Fruit fly (Drosophila melanogaster) whole organism, embryonic: ENCODE data around the gene Spase12.

Experiments
- Antp ChIP-seq: fragments of 200-800 bp; sonication (Bioruptor generic); optimal IDR thresholded peaks from 3 replicates; lab custom pipeline; 2016; ENCODE audit warnings: missing biosample characterization, missing genetic modification characterization
- Atf3 ChIP-seq: fragments of 200-800 bp; sonication (Bioruptor generic); optimal IDR thresholded peaks from 3 replicates; lab custom pipeline; 2016; ENCODE audit warnings: missing biosample characterization, missing genetic modification characterization
- CG1024 ChIP-seq: fragments of 200-800 bp; sonication (Bioruptor generic); IDR thresholded peaks from 2 replicates; pipeline ENCODE4 v1.3.6; 2022; ENCODE audit warnings: missing biosample characterization, missing genetic modification characterization
- CG12219 ChIP-seq: fragments of 200-800 bp; sonication (Bioruptor generic); optimal IDR thresholded peaks from 3 replicates; lab custom pipeline; 2018; ENCODE audit warnings: missing biosample characterization, mild to moderate bottlenecking, missing genetic modification characterization
- CG12236 ChIP-seq: fragments of 200-800 bp; sonication (Bioruptor generic); optimal IDR thresholded peaks from 2 replicates; lab custom pipeline; 2016; ENCODE audit warnings: missing biosample characterization, missing genetic modification characterization
- CG14014 ChIP-seq: fragments of 200-800 bp; sonication (Bioruptor generic); IDR thresholded peaks from 2 replicates; pipeline ENCODE4 v1.3.6; 2022; ENCODE audit warnings: missing biosample characterization, missing genetic modification characterization
- CG16813 ChIP-seq: fragments of 200-800 bp; sonication (Bioruptor generic); IDR thresholded peaks from 3 replicates; pipeline ENCODE4 v1.3.6; 2022; ENCODE audit warnings: missing biosample characterization, missing genetic modification characterization; ENCODE audit not compliant: partially characterized antibody
- CG17186 ChIP-seq: fragments of 200-800 bp; sonication (Bioruptor generic); optimal IDR thresholded peaks from 3 replicates; lab custom pipeline; 2017; ENCODE audit warnings: missing biosample characterization, missing genetic modification reagents, missing genetic modification characterization
- CG17802 ChIP-seq: fragments of 200-800 bp; sonication (Bioruptor generic); optimal IDR thresholded peaks from 2 replicates; lab custom pipeline; 2018; ENCODE audit warnings: missing biosample characterization, mild to moderate bottlenecking, missing genetic modification characterization, moderate library complexity
- CG31388 ChIP-seq: fragments of 200-800 bp; sonication (Bioruptor generic); optimal IDR thresholded peaks from 2 replicates; lab custom pipeline; 2016; ENCODE audit warnings: missing biosample characterization, missing genetic modification characterization
- CG33213 ChIP-seq: fragments of 200-800 bp; sonication (Bioruptor generic); optimal IDR thresholded peaks from 3 replicates; lab custom pipeline; 2016; ENCODE audit warnings: missing biosample characterization, missing genetic modification characterization
- CG4730 ChIP-seq: fragments of 200-800 bp; sonication (Bioruptor generic); IDR thresholded peaks from 2 replicates; pipeline ENCODE4 v1.3.6; 2022; ENCODE audit warnings: missing biosample characterization, missing genetic modification characterization
- CG4820 ChIP-seq: fragments of 200-800 bp; sonication (Bioruptor generic); optimal IDR thresholded peaks from 3 replicates; lab custom pipeline; 2016; ENCODE audit warnings: missing biosample characterization, missing genetic modification characterization
- CG8089 ChIP-seq: fragments of 200-800 bp; sonication (Bioruptor generic); optimal IDR thresholded peaks from 3 replicates; lab custom pipeline; 2016; ENCODE audit warnings: missing biosample characterization, missing genetic modification characterization
- CG8924 ChIP-seq: fragments of 200-800 bp; optimal IDR thresholded peaks from 3 replicates; lab custom pipeline; 2019; ENCODE audit warnings: missing biosample characterization, mild to moderate bottlenecking, missing genetic modification characterization, moderate library complexity
- CG9215 ChIP-seq: fragments of 200-800 bp; sonication (Bioruptor generic); IDR thresholded peaks from 2 replicates; pipeline ENCODE4 v1.3.6; 2022; ENCODE audit warnings: missing biosample characterization, missing genetic modification characterization
- Camta ChIP-seq: fragments of 200-800 bp; sonication (Bioruptor generic); optimal IDR thresholded peaks from 2 replicates; lab custom pipeline; 2016; ENCODE audit warnings: missing biosample characterization, missing genetic modification characterization
- Dp ChIP-seq: fragments of 200-800 bp; sonication (Bioruptor generic); optimal IDR thresholded peaks from 2 replicates; lab custom pipeline; 2018; ENCODE audit warnings: missing biosample characterization, mild to moderate bottlenecking, missing genetic modification characterization, moderate library complexity
- H15 ChIP-seq: fragments of 200-800 bp; sonication (Bioruptor generic); IDR thresholded peaks from 3 replicates; pipeline ENCODE4 v1.3.6; 2022; ENCODE audit warnings: missing biosample characterization, missing genetic modification characterization
- H2.0 ChIP-seq: fragments of 200-800 bp; sonication (Bioruptor generic); IDR thresholded peaks from 2 replicates; pipeline ENCODE4 v1.3.6; 2022; ENCODE audit warnings: missing biosample characterization, missing genetic modification characterization
- HLH3B ChIP-seq: fragments of 200-800 bp; sonication (Bioruptor generic); IDR thresholded peaks from 2 replicates; pipeline ENCODE4 v1.3.6; 2022; ENCODE audit warnings: missing biosample characterization, missing genetic modification characterization
- HmgZ ChIP-seq: fragments of 200-800 bp; sonication (Bioruptor generic); optimal IDR thresholded peaks from 2 replicates; lab custom pipeline; 2018; ENCODE audit warnings: missing biosample characterization, mild to moderate bottlenecking, missing genetic modification characterization
- Hmr ChIP-seq: fragments of 200-800 bp; sonication (Bioruptor generic); optimal IDR thresholded peaks from 3 replicates; lab custom pipeline; 2017; ENCODE audit warnings: mild to moderate bottlenecking, missing biosample characterization, missing genetic modification reagents, missing genetic modification characterization
- Mad ChIP-seq: fragments of 200-800 bp; sonication (Bioruptor generic); optimal IDR thresholded peaks from 2 replicates; lab custom pipeline; 2016; ENCODE audit warnings: missing biosample characterization, missing genetic modification characterization
- Myb ChIP-seq: fragments of 200-800 bp; sonication (Bioruptor generic); optimal IDR thresholded peaks from 2 replicates; lab custom pipeline; 2016; ENCODE audit warnings: missing biosample characterization, missing genetic modification characterization
- NK7.1 ChIP-seq: fragments of 200-800 bp; sonication (Bioruptor generic); optimal IDR thresholded peaks from 3 replicates; lab custom pipeline; 2016; ENCODE audit warnings: missing biosample characterization, missing genetic modification characterization
- Nf-YA ChIP-seq: fragments of 200-800 bp; sonication (Bioruptor generic); IDR thresholded peaks from 2 replicates; pipeline ENCODE4 v1.3.6; 2022; ENCODE audit warnings: missing biosample characterization, missing genetic modification characterization
- Rfx ChIP-seq: fragments of 200-800 bp; sonication (Bioruptor generic); IDR thresholded peaks from 2 replicates; pipeline ENCODE4 v1.3.6; 2022; ENCODE audit warnings: missing biosample characterization, missing genetic modification characterization
- Sox100B ChIP-seq: fragments of 200-800 bp; sonication (Bioruptor generic); optimal IDR thresholded peaks from 3 replicates; lab custom pipeline; 2018; ENCODE audit warnings: missing biosample characterization, mild to moderate bottlenecking, missing genetic modification characterization
- Ssrp ChIP-seq: fragments of 200-800 bp; sonication (Bioruptor generic); optimal IDR thresholded peaks from 2 replicates; lab custom pipeline; 2018; ENCODE audit warnings: missing biosample characterization, mild to moderate bottlenecking, missing genetic modification characterization, moderate library complexity
- Usf ChIP-seq: fragments of 200-800 bp; sonication (Bioruptor generic); optimal IDR thresholded peaks from 2 replicates; lab custom pipeline; 2017; ENCODE audit warnings: missing genotype, missing biosample characterization, missing genetic modification characterization
- Vsx1 ChIP-seq: fragments of 200-800 bp; sonication (Bioruptor generic); optimal IDR thresholded peaks from 2 replicates; lab custom pipeline; 2017; ENCODE audit warnings: missing biosample characterization, mild to moderate bottlenecking, missing genetic modification characterization, missing genetic modification reagents
- bab2 ChIP-seq: fragments of 200-800 bp; sonication (Bioruptor generic); optimal IDR thresholded peaks from 2 replicates; lab custom pipeline; 2016; ENCODE audit warnings: missing biosample characterization, missing genetic modification characterization
- bigmax ChIP-seq: fragments of 200-800 bp; sonication (Bioruptor generic); optimal IDR thresholded peaks from 2 replicates; lab custom pipeline; 2018; ENCODE audit warnings: missing biosample characterization, mild to moderate bottlenecking, missing genetic modification characterization
- cad ChIP-seq: fragments of >200 bp; optimal IDR thresholded peaks from 2 replicates; lab custom pipeline; 2017; ENCODE audit warnings: missing biosample characterization, missing genetic modification characterization
- dan ChIP-seq: fragments of 200-800 bp; sonication (Bioruptor generic); IDR thresholded peaks from 2 replicates; pipeline ENCODE4 v1.3.6; 2022; ENCODE audit warnings: missing biosample characterization, missing genetic modification characterization
- dysf ChIP-seq: fragments of 200-800 bp; sonication (Bioruptor generic); IDR thresholded peaks from 3 replicates; pipeline ENCODE4 v1.3.6; 2022; ENCODE audit warnings: missing biosample characterization, missing genetic modification characterization
- hkb ChIP-seq, 2 experiments: fragments of 200-800 bp in 1 of 2; fragments of >200 bp in 1 of 2; sonication (Bioruptor generic) in 1 of 2; IDR thresholded peaks in 1 of 2; optimal IDR thresholded peaks in 1 of 2; 2 replicates each; pipeline versions ENCODE4 v1.3.6 to Lab custom; 2017 to 2022; ENCODE audit warnings: missing biosample characterization in 1 of 2, missing genetic modification characterization in 1 of 2
- ind ChIP-seq: fragments of 200-800 bp; sonication (Bioruptor generic); optimal IDR thresholded peaks from 3 replicates; lab custom pipeline; 2016; ENCODE audit warnings: missing biosample characterization, missing genetic modification characterization
- knrl ChIP-seq: fragments of 200-800 bp; sonication (Bioruptor generic); IDR thresholded peaks from 3 replicates; pipeline ENCODE4 v1.3.6; 2022; ENCODE audit warnings: missing biosample characterization, missing genetic modification characterization; ENCODE audit not compliant: partially characterized antibody
- lov ChIP-seq, 2 experiments: fragments of 200-800 bp in 1 of 2; fragments of >200 bp in 1 of 2; sonication (Bioruptor generic) in 1 of 2; IDR thresholded peaks in 1 of 2; optimal IDR thresholded peaks in 1 of 2; 2 replicates in 1 of 2; 3 replicates in 1 of 2; pipeline versions ENCODE4 v1.3.6 to Lab custom; 2017 to 2022; ENCODE audit warnings: missing biosample characterization in 1 of 2, missing genetic modification characterization in 1 of 2
- maf-S ChIP-seq: fragments of 200-800 bp; sonication (Bioruptor generic); optimal IDR thresholded peaks from 2 replicates; lab custom pipeline; 2016; ENCODE audit warnings: missing biosample characterization, missing genetic modification characterization
- pb ChIP-seq: fragments of 200-800 bp; sonication (Bioruptor generic); optimal IDR thresholded peaks from 3 replicates; lab custom pipeline; 2016; ENCODE audit warnings: missing biosample characterization, missing genetic modification characterization
- pho ChIP-seq: fragments of 200-800 bp; sonication (Bioruptor generic); optimal IDR thresholded peaks from 2 replicates; lab custom pipeline; 2016; ENCODE audit warnings: missing biosample characterization, missing genetic modification characterization
- prd ChIP-seq, 3 experiments: fragments of >200 bp in 2 of 3; fragments of 200-800 bp in 1 of 3; sonication (Bioruptor generic) in 1 of 3; optimal IDR thresholded peaks in 2 of 3; IDR thresholded peaks in 1 of 3; 2 replicates in 2 of 3; 3 replicates in 1 of 3; pipeline versions ENCODE4 v1.3.6 to Lab custom; 2017 to 2022; ENCODE audit warnings: missing biosample characterization in 1 of 3, missing genetic modification characterization in 1 of 3
- slbo ChIP-seq: fragments of 200-800 bp; sonication (Bioruptor generic); IDR thresholded peaks from 2 replicates; pipeline ENCODE4 v1.3.6; 2022; ENCODE audit warnings: missing biosample characterization, missing genetic modification characterization
- tin ChIP-seq: fragments of 200-800 bp; sonication (Bioruptor generic); optimal IDR thresholded peaks from 3 replicates; lab custom pipeline; 2016; ENCODE audit warnings: missing biosample characterization, missing genetic modification characterization
- tx ChIP-seq: fragments of 200-800 bp; sonication (Bioruptor generic); optimal IDR thresholded peaks from 2 replicates; lab custom pipeline; 2016; ENCODE audit warnings: missing biosample characterization, missing genetic modification characterization
- unc-4 ChIP-seq: fragments of 200-800 bp; sonication (Bioruptor generic); IDR thresholded peaks from 2 replicates; pipeline ENCODE4 v1.3.6; 2022; ENCODE audit warnings: missing biosample characterization, missing genetic modification characterization; ENCODE audit not compliant: partially characterized antibody

Spase12 gene

DNA sequence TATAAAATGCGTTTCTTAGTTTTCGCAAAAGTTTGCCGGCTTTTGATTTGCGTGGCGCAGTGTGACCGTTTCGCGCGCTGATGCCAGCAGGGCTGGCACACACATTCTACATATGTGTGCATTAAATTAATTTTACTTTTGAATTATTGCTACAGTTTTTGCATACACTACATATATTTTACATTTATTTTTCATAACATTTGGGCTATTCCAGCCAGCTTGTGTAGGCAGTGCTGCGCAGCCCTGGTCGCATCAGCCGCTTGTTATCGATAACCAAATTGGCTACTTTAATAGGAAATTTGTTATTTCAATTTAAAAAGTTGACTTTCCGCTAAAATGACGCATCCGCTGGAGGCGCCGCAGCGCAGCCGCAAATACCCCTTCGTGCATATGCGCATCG lies 1.7 kb downstream of the Spase12 start, which contains the start of the genes CG2321 and CG2006:
CG2321 (minus strand) TSS at position 57 of the 400 bp plus-strand sequence.
CG2006 (plus strand) TSS at position 260 of the 400 bp plus-strand sequence.
- TF ChIP-seq pho (peak; percentile 46), Usf (no peak), bigmax (GFP tag; lab: Kevin White, UChicago) (peak; percentile 23), lov (optimal IDR thresholded peaks at IDR 0.05; lab: Kevin White, UChicago) (no peak), lov (GFP tag; IDR thresholded peaks at IDR 0.05; lab: Robert Waterston, UW) (peak; percentile 57; the same call in 2 of the 3 replicates), CG31388 (GFP tag; lab: Kevin White, UChicago) (no peak), slbo (peak; percentile 79), CG33213 (GFP tag; lab: Kevin White, UChicago) (peak; percentile 65), Camta (GFP tag; lab: Kevin White, UChicago) (peak; percentile 19), Myb (GFP tag; lab: Kevin White, UChicago) (peak; percentile 63), CG8089 (GFP tag; lab: Kevin White, UChicago) (no peak), H2.0 (GFP tag; lab: Robert Waterston, UW) (0 out of 2 replicates have a peak, but pooled peaks have one; percentile 47), Atf3 (GFP tag; lab: Kevin White, UChicago) (no peak), tx (GFP tag; lab: Kevin White, UChicago) (peak; percentile 28), cad (GFP tag; lab: Kevin White, UChicago) (no peak), NK7.1 (GFP tag; lab: Kevin White, UChicago) (no peak), Sox100B (GFP tag; lab: Kevin White, UChicago) (no peak), Antp (GFP tag; lab: Kevin White, UChicago) (peak; percentile 46), tin (GFP tag; lab: Kevin White, UChicago) (peak; percentile 68), CG14014 (GFP tag; lab: Robert Waterston, UW) (peak; percentile 46; the same call in 1 of the 2 replicates), pb (GFP tag; lab: Kevin White, UChicago) (no peak), bab2 (GFP tag; lab: Kevin White, UChicago) (peak; percentile 52), unc-4 (peak; percentile 66), HmgZ (tag; lab: Kevin White, UChicago) (peak; percentile 84), H15 (GFP tag; lab: Robert Waterston, UW) (peak; percentile 66; the same call in 2 of the 3 replicates), CG9215 (peak; percentile 42; the same call in 1 of the 2 replicates), CG17802 (tag; lab: Kevin White, UChicago) (no peak), CG16813 (GFP tag; lab: Robert Waterston, UW) (peak; percentile 58), CG12236 (no peak), Dp (GFP tag; lab: Kevin White, UChicago) (peak; percentile 79), CG12219 (GFP tag; lab: Kevin White, UChicago) (no peak), CG4820 (GFP tag; lab: Kevin White, UChicago) (peak; percentile 2), prd (optimal IDR thresholded peaks at IDR 0.05; lab: Kevin White, UChicago) (no peak), prd (GFP tag; IDR thresholded peaks at IDR 0.05; lab: Robert Waterston, UW) (peak; percentile 87), HLH3B (GFP tag; lab: Robert Waterston, UW) (peak; percentile 47; the same call in 1 of the 2 replicates), Vsx1 (GFP tag; lab: Kevin White, UChicago) (peak; percentile 76), Nf-YA (0 out of 2 replicates have a peak, but pooled peaks have one; percentile 31), CG4730 (GFP tag; lab: Robert Waterston, UW) (0 out of 2 replicates have a peak, but pooled peaks have one; percentile 5), dan (GFP tag; lab: Robert Waterston, UW) (0 out of 2 replicates have a peak, but pooled peaks have one; percentile 45), dysf (GFP tag; lab: Robert Waterston, UW) (peak; percentile 73), CG8924 (tag; lab: Kevin White, UChicago) (peak; percentile 20), CG17186 (GFP tag; lab: Kevin White, UChicago) (peak; percentile 76), Rfx (peak; percentile 81), Hmr (peak; percentile 66), Ssrp (tag; lab: Kevin White, UChicago) (peak; percentile 4), maf-S (GFP tag; lab: Kevin White, UChicago) (peak; percentile 50), knrl (GFP tag; lab: Robert Waterston, UW) (peak; percentile 70), Mad (GFP tag; lab: Kevin White, UChicago) (peak; percentile 54), CG1024 (GFP tag; lab: Robert Waterston, UW) (peak; percentile 60), hkb (optimal IDR thresholded peaks at IDR 0.05; lab: Kevin White, UChicago) (no peak), hkb (GFP tag; IDR thresholded peaks at IDR 0.05; lab: Robert Waterston, UW) (peak; percentile 53; the same call in 1 of the 2 replicates), ind (peak; percentile 45)
